Worm (Caenorhabditis elegans): ENCODE data around the gene asg-2.

asg-2 gene

ce11 chrX:6840670-6841308, at the start of gene asg-2, which contains the start of gene glr-6 (continued):
- TF ChIP-seq lin-29 (GFP tag; IDR thresholded peaks at IDR 0.05) (no peak), nhr-76 (tag; optimal IDR thresholded peaks at IDR 0.05) (no peak), dmd-8 (GFP tag; IDR thresholded peaks at IDR 0.05) (no peak), ceh-82 (tag; optimal IDR thresholded peaks at IDR 0.05) (no peak), F10B5.3 (tag; optimal IDR thresholded peaks at IDR 0.05) (no peak), daf-8 (GFP tag; IDR thresholded peaks at IDR 0.05) (no peak), ceh-62 (tag; optimal IDR thresholded peaks at IDR 0.05) (no peak), arid-1 (GFP tag; conservative IDR thresholded peaks at IDR 0.05) (0 out of 2 replicates have a peak, but pooled peaks have one; percentile 37), ceh-32 (tag; optimal IDR thresholded peaks at IDR 0.05; ENCODE audit: poor library complexity) (no peak), nhr-77 (tag; optimal IDR thresholded peaks at IDR 0.05) (peak; percentile 92), lsy-2 (tag; optimal IDR thresholded peaks at IDR 0.05) (peak in 1 of 2 experiments; percentile 90), nhr-11 (tag; optimal IDR thresholded peaks at IDR 0.05) (peak; percentile 86), ceh-44 (GFP tag; IDR thresholded peaks at IDR 0.05) (no peak), Y48G9A.11 (GFP tag; IDR thresholded peaks at IDR 0.05) (no peak), mxl-2 (GFP tag; conservative IDR thresholded peaks at IDR 0.05) (no peak), spr-1 (tag; optimal IDR thresholded peaks at IDR 0.05) (peak; percentile 51), ces-1 (GFP tag; optimal IDR thresholded peaks at IDR 0.05) (no peak), daf-12 (tag; optimal IDR thresholded peaks at IDR 0.05) (no peak), F37D6.2 (tag; optimal IDR thresholded peaks at IDR 0.05) (peak; percentile 0), attf-4 (tag; optimal IDR thresholded peaks at IDR 0.05) (no peak), unc-39 (tag; optimal IDR thresholded peaks at IDR 0.05) (no peak), sdz-12 (GFP tag; optimal IDR thresholded peaks at IDR 0.05) (no peak), fos-1 (tag; optimal IDR thresholded peaks at IDR 0.05) (no peak), ceh-28 (tag; optimal IDR thresholded peaks at IDR 0.05) (peak; percentile 43), mdl-1 (tag; optimal IDR thresholded peaks at IDR 0.05) (peak in 1 of 2 experiments; percentile 35), ztf-7 (tag; optimal IDR thresholded peaks at IDR 0.05) (no peak), snpc-4 (tag; optimal IDR thresholded peaks at IDR 0.05) (no peak), aly-2 (tag; optimal IDR thresholded peaks at IDR 0.05) (no peak), dpl-1 (GFP tag; optimal IDR thresholded peaks at IDR 0.05) (peak; percentile 73), zip-11 (GFP tag; IDR thresholded peaks at IDR 0.05) (no peak), pqm-1 (tag; optimal IDR thresholded peaks at IDR 0.05) (peak; percentile 70), F44E2.7 (GFP tag; IDR thresholded peaks at IDR 0.05) (no peak), nhr-111 (GFP tag; optimal IDR thresholded peaks at IDR 0.05) (no peak), lin-15B (tag; optimal IDR thresholded peaks at IDR 0.05) (peak; percentile 57), nhr-102 (tag; optimal IDR thresholded peaks at IDR 0.05) (peak; percentile 21), snpc-1.2 (GFP tag; IDR thresholded peaks at IDR 0.05) (no peak), ceh-20 (GFP tag; IDR thresholded peaks at IDR 0.05) (0 out of 2 replicates have a peak, but pooled peaks have one; percentile 43), mep-1 (tag; optimal IDR thresholded peaks at IDR 0.05) (peak; percentile 89), egl-43 (GFP tag; IDR thresholded peaks at IDR 0.05) (no peak), lin-13 (GFP tag; optimal IDR thresholded peaks at IDR 0.05) (peak; percentile 78), mes-2 (tag; optimal IDR thresholded peaks at IDR 0.05; ENCODE audit: poor library complexity, severe bottlenecking) (peak; percentile 88), unc-130 (GFP tag; optimal IDR thresholded peaks at IDR 0.05) (no peak), T20F7.1 (GFP tag; optimal IDR thresholded peaks at IDR 0.05) (peak; percentile 68), dmd-9 (GFP tag; IDR thresholded peaks at IDR 0.05) (no peak), egl-27 (tag; optimal IDR thresholded peaks at IDR 0.05) (no peak), pha-4 (GFP tag; IDR thresholded peaks at IDR 0.05) (0 out of 2 replicates have a peak, but pooled peaks have one; percentile 48), pha-4 (tag; optimal IDR thresholded peaks at IDR 0.05) (peak; percentile 95), daf-16 (GFP tag; optimal IDR thresholded peaks at IDR 0.05) (peak in 1 of 2 experiments; percentile 38), daf-16 (tag; optimal IDR thresholded peaks at IDR 0.05) (peak; percentile 80), ZK546.5 (tag; optimal IDR thresholded peaks at IDR 0.05) (no peak), nhr-6 (tag; optimal IDR thresholded peaks at IDR 0.05) (peak; percentile 74), dve-1 (tag; optimal IDR thresholded peaks at IDR 0.05; ENCODE audit: insufficient read depth) (peak; percentile 87)
